Fruit fly (Drosophila melanogaster): ENCODE data around the gene CG5250.

CG5250 gene

DNA sequence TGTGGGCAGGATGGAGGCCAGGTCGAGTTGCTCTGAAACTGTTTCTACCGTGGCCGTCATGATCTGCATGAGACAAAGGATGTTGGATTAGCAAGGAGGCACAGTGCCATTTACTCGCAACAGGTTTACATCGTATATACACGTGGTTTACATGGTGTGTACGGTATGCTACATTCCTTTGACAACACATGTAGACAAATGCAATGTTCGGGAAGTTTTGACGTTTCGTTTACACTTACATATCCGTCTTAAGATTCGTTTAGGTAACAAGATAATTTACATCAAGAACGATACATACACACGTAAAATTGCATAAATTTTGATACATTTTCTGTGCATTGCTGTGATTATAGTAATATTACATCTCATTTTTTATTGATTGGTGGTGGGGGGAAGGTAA is 9.9 kb upstream of the CG5250 start (continued):
- TF ChIP-seq CG17328 (GFP tag; IDR thresholded peaks at IDR 0.05) (no peak), CG14667 (GFP tag; IDR thresholded peaks at IDR 0.05) (no peak), CG12942 (GFP tag; optimal IDR thresholded peaks at IDR 0.05) (no peak)

DNA sequence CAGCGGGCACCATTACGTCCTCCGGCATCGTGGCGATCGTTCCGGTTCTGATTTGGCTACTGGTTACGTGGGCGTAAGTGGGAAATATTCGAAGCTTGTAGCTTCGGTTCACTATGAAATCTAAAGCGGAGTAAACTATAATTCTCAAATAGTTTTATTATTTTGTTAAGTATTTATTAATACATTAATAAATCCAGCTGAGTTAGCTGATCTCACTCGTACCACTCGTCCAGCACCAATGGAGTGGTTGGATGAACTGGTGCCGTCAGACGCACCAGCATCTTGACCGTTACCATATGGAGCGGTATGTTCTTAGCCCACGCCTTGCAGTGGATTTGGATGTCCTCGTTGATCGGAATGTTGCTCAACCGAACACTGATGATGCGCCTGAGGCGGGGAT is 996 bp downstream of the CG5250 start, which contains the start of gene CG11703:
CG11703 (minus strand) TSS at position 101 of the 400 bp plus-strand sequence.
- TF ChIP-seq twi (tag; optimal IDR thresholded peaks at IDR 0.05) (no peak), CG9437 (GFP tag; optimal IDR thresholded peaks at IDR 0.05) (no peak), Fer1 (GFP tag; optimal IDR thresholded peaks at IDR 0.05) (no peak), CG7786 (GFP tag; optimal IDR thresholded peaks at IDR 0.05) (no peak), Atf6 (GFP tag; IDR thresholded peaks at IDR 0.05) (no peak), cas (GFP tag; IDR thresholded peaks at IDR 0.05) (no peak), chif (GFP tag; optimal IDR thresholded peaks at IDR 0.05) (no peak)

DNA sequence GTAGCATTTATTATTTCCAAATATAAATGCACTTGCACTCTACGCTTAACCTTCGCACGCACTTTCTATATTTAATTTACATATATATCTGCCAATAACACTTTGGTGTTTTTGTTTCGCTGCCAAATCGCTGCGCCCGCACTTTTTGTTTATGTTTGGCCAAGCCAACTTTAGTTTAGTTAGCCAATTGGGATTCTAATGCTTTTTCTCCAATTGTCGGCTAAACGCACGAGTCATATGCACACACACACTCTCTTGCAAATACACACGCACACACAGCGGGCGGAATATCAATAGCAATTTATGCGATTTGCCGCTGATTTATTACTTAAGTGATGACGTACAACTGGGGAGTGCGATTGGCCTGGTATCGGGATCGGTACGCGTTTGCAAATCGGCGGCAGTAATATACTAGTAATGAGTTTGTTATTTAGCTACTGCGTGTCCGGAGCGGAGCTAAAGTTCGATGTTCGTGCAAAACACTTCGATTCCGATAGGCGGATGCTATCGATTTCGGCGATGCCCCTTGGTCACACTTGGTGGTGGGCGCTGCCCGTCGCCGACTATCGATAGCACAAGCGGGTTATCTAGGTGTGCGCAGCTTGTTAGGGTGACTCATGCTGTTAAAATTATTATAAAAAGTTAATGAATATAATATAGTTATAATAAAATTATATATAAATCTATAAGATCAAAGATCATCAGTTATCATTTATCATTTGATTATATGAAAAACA is 2.8 kb downstream of the CG5250 start, which contains the start of gene vib:
vib (minus strand) TSS at position 515 of the 737 bp plus-strand sequence.
- TF ChIP-seq CG12236 (GFP tag; optimal IDR thresholded peaks at IDR 0.05), result no peak
- peak; percentile 46 for TF ChIP-seq gfzf (GFP tag; optimal IDR thresholded peaks at IDR 0.05)
- TF ChIP-seq dysf (GFP tag; IDR thresholded peaks at IDR 0.05), result peak; percentile 32; the same call in 1 of the 3 replicates
- peak; percentile 88 for TF ChIP-seq CG42726 (GFP tag; IDR thresholded peaks at IDR 0.05; ENCODE audit: partially characterized antibody)
- TF ChIP-seq CG2202 (tag; optimal IDR thresholded peaks at IDR 0.05), result peak; percentile 9
- TF ChIP-seq CG3281 (GFP tag; optimal IDR thresholded peaks at IDR 0.05), result peak; percentile 42
- peak; percentile 47 for TF ChIP-seq sens (GFP tag)
- no peak for TF ChIP-seq Fer2 (tag; optimal IDR thresholded peaks at IDR 0.05)
- TF ChIP-seq klu (GFP tag; IDR thresholded peaks at IDR 0.05), result no peak
- TF ChIP-seq C15 (GFP tag; IDR thresholded peaks at IDR 0.05), result no peak
- TF ChIP-seq Bgb (GFP tag; IDR thresholded peaks at IDR 0.05; ENCODE audit: partially characterized antibody), result peak; percentile 97
- TF ChIP-seq CG12744 (GFP tag; optimal IDR thresholded peaks at IDR 0.05), result no peak
- no peak for TF ChIP-seq Atf6 (GFP tag; IDR thresholded peaks at IDR 0.05)
- TF ChIP-seq NC2β (GFP tag; optimal IDR thresholded peaks at IDR 0.05), result peak; percentile 34
- TF ChIP-seq scrt (GFP tag; optimal IDR thresholded peaks at IDR 0.05), result no peak
- TF ChIP-seq chinmo (GFP tag; IDR thresholded peaks at IDR 0.05; ENCODE audit: partially characterized antibody), result peak; percentile 91
- no peak for TF ChIP-seq slp2 (GFP tag; optimal IDR thresholded peaks at IDR 0.05)
- TF ChIP-seq Sin3A (optimal IDR thresholded peaks at IDR 0.05), result peak; percentile 10
- TF ChIP-seq Camta (GFP tag; optimal IDR thresholded peaks at IDR 0.05), result no peak
- TF ChIP-seq sob (GFP tag; IDR thresholded peaks at IDR 0.05), result peak; percentile 78
- no peak for TF ChIP-seq CG3838 (GFP tag; optimal IDR thresholded peaks at IDR 0.05)
- TF ChIP-seq Hmx (GFP tag; optimal IDR thresholded peaks at IDR 0.05), result no peak
- peak; percentile 10; the same call in 1 of the 2 replicates for TF ChIP-seq CG11085 (GFP tag; IDR thresholded peaks at IDR 0.05)
- peak; percentile 19 for TF ChIP-seq CG1647 (GFP tag; optimal IDR thresholded peaks at IDR 0.05)
- peak; percentile 45 for TF ChIP-seq CHES-1-like (GFP tag; optimal IDR thresholded peaks at IDR 0.05)
- TF ChIP-seq Lhr (GFP tag; optimal IDR thresholded peaks at IDR 0.05), result peak; percentile 32
- TF ChIP-seq odd (GFP tag; optimal IDR thresholded peaks at IDR 0.05), result no peak
- TF ChIP-seq sima (GFP tag; optimal IDR thresholded peaks at IDR 0.05), result no peak
- TF ChIP-seq knrl (GFP tag; IDR thresholded peaks at IDR 0.05; ENCODE audit: partially characterized antibody), result peak; percentile 85
- TF ChIP-seq gro (GFP tag; optimal IDR thresholded peaks at IDR 0.05), result no peak
- no peak for TF ChIP-seq CG8281 (tag; optimal IDR thresholded peaks at IDR 0.05)
- TF ChIP-seq HHEX (GFP tag; optimal IDR thresholded peaks at IDR 0.05), result peak; percentile 57
- peak; percentile 27 for TF ChIP-seq CG8290 (GFP tag; optimal IDR thresholded peaks at IDR 0.05)
- no peak for TF ChIP-seq CG8290 (tag; optimal IDR thresholded peaks at IDR 0.05)
- no peak; the same call in 2 of the 3 replicates for TF ChIP-seq Optix (GFP tag; IDR thresholded peaks at IDR 0.05)
- no peak for TF ChIP-seq aop (GFP tag; IDR thresholded peaks at IDR 0.05)
- TF ChIP-seq zf30C (GFP tag; optimal IDR thresholded peaks at IDR 0.05), result no peak
- TF ChIP-seq CG15269 (tag; optimal IDR thresholded peaks at IDR 0.05), result peak; percentile 62
- TF ChIP-seq eyg (GFP tag; optimal IDR thresholded peaks at IDR 0.05), result no peak
